Worm (Caenorhabditis elegans) whole organism, young adult: Measurements from ENCODE around the gene R01H2.4.

ENCODE experiments used
- Y53G8AR.9 ChIP-seq: fragments of 200-800 bp; sonication (Bioruptor generic); conservative IDR thresholded peaks from 2 replicates; pipeline ENCODE4 v1.3.6; 2022; ENCODE audit warnings: missing genetic modification reagents, missing genetic modification characterization, missing compliant biosample characterization
- Y67H2A.10 ChIP-seq: fragments of 200-800 bp; sonication (Bioruptor generic); conservative IDR thresholded peaks from 2 replicates; pipeline ENCODE4 v1.3.6; 2022; ENCODE audit warnings: missing genetic modification reagents, missing genetic modification characterization, missing compliant biosample characterization
- ZK185.1 ChIP-seq: sonication (generic microtip); optimal IDR thresholded peaks from 2 replicates; lab custom pipeline; 2016; ENCODE audit warnings: mild to moderate bottlenecking, missing genetic modification characterization, missing compliant biosample characterization; ENCODE audit not compliant: poor library complexity, severe bottlenecking
- akir-1 ChIP-seq: fragments of 200-800 bp; sonication (Bioruptor generic); optimal IDR thresholded peaks from 2 replicates; lab custom pipeline; 2018; ENCODE audit warnings: mild to moderate bottlenecking, missing genetic modification characterization, moderate library complexity, missing compliant biosample characterization
- atf-7 ChIP-seq: sonication (generic microtip); optimal IDR thresholded peaks from 2 replicates; lab custom pipeline; 2017; ENCODE audit warnings: mild to moderate bottlenecking, missing genetic modification characterization, missing compliant biosample characterization
- attf-6 ChIP-seq: fragments of 200-800 bp; sonication (Bioruptor generic); IDR thresholded peaks from 2 replicates; pipeline ENCODE4 v1.3.6; 2022; ENCODE audit warnings: missing genetic modification reagents, missing genetic modification characterization, missing compliant biosample characterization
- chd-7 ChIP-seq: sonication (generic microtip); optimal IDR thresholded peaks from 2 replicates; lab custom pipeline; 2016; ENCODE audit warnings: mild to moderate bottlenecking, missing genetic modification characterization, moderate library complexity, missing compliant biosample characterization
- nfya-1 ChIP-seq: sonication (generic microtip); optimal IDR thresholded peaks from 2 replicates; lab custom pipeline; 2017; ENCODE audit warnings: antibody characterized with exemption, missing compliant biosample characterization, missing genetic modification characterization, borderline replicate concordance; ENCODE audit not compliant: insufficient read depth
- snpc-4 ChIP-seq, 5 experiments: fragments of 150-350 bp in 1 of 5; sonication (generic microtip) in 4 of 5; optimal IDR thresholded peaks; 2 replicates each; lab custom pipeline; 2014 to 2018; ENCODE audit warnings: missing genetic modification characterization in 5 of 5, missing biosample characterization in 3 of 5, antibody characterized with exemption in 2 of 5, mild to moderate bottlenecking in 2 of 5, missing compliant biosample characterization in 2 of 5, missing genotype in 2 of 5, moderate library complexity in 2 of 5, missing genetic modification reagents in 1 of 5
- unc-62 ChIP-seq: fragments of 150-350 bp; optimal IDR thresholded peaks from 2 replicates; lab custom pipeline; 2014; ENCODE audit warnings: missing biosample characterization, missing genetic modification reagents, missing genetic modification characterization
- ztf-25 ChIP-seq: fragments of 200-800 bp; sonication (Bioruptor generic); IDR thresholded peaks from 2 replicates; pipeline ENCODE4 v1.3.6; 2022; ENCODE audit warnings: missing genetic modification reagents, missing genetic modification characterization, missing compliant biosample characterization
- ztf-26 ChIP-seq: sonication (generic microtip); optimal IDR thresholded peaks from 2 replicates; lab custom pipeline; 2017; ENCODE audit warnings: missing genetic modification characterization, missing compliant biosample characterization
- ztf-3 ChIP-seq: fragments of 200-800 bp; sonication (Bioruptor generic); optimal IDR thresholded peaks from 2 replicates; lab custom pipeline; 2018; ENCODE audit warnings: mild to moderate bottlenecking, missing genetic modification characterization, missing compliant biosample characterization

DNA sequence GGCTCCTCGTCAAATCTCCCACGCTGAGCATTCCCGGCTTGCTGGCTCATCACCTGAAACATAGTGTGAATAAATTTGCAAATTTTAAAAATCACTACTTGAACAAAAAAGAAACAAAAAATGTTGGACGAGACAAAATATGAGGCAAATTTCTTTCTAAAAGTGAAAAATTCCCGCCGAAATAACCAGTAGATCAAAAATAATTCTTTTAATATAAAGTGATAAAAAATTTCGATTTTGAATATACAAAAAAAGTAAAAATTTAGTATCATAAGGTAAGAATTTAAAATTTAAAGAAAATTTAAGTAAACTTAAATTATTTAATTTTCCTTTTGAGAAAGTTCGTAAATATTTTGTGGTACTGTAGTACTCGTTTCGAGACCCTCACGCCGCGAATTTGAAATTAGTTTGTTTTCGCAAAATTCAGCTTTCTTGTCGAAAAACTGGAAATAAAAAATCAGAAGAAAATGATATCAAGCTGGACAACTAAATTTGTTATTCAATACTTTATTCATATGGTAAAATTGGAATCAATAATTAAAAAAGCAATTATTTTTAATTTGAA, 3.5 kb downstream of the R01H2.4 start, which contains the start of gene egg-2:
- TF ChIP-seq atf-7 (tag; lab: Kevin White, UChicago) (no peak), chd-7 (no peak), attf-6 (GFP tag; lab: Robert Waterston, UW) (no peak), nfya-1 (tag; lab: Kevin White, UChicago) (no peak), Y67H2A.10 (GFP tag; lab: Robert Waterston, UW) (no peak), Y53G8AR.9 (no peak), snpc-4 (GFP tag; optimal IDR thresholded peaks at IDR 0.05; lab: Kevin White, UChicago) (no peak), snpc-4 (tag; optimal IDR thresholded peaks at IDR 0.05; lab: Kevin White, UChicago) (no peak), ztf-3 (no peak), unc-62 (GFP tag; lab: Kevin White, UChicago) (no peak), ZK185.1 (tag; lab: Kevin White, UChicago) (no peak), ztf-26 (tag; lab: Kevin White, UChicago) (no peak), ztf-25 (no peak), akir-1 (GFP tag; lab: Kevin White, UChicago) (no peak)
